Worm (Caenorhabditis elegans) whole organism, early embryonic: ENCODE measurements around the gene nep-1.

ENCODE experiments used
- B0310.2 ChIP-seq: sonication (generic microtip); optimal IDR thresholded peaks from 2 replicates; lab custom pipeline; 2016; ENCODE audit warnings: mild to moderate bottlenecking, missing genetic modification characterization, missing compliant biosample characterization
- F13C5.2 ChIP-seq: sonication (generic microtip); optimal IDR thresholded peaks from 2 replicates; lab custom pipeline; 2017; ENCODE audit warnings: mild to moderate bottlenecking, missing genetic modification characterization, inconsistent platforms, missing compliant biosample characterization
- aly-1 ChIP-seq: sonication (generic microtip); optimal IDR thresholded peaks from 2 replicates; lab custom pipeline; 2016; ENCODE audit warnings: missing genetic modification characterization, missing compliant biosample characterization
- ama-1 ChIP-seq: fragments of 150-350 bp; optimal IDR thresholded peaks from 2 replicates; lab custom pipeline; 2014
- ceh-13 ChIP-seq: fragments of 200-800 bp; sonication (Bioruptor generic); optimal IDR thresholded peaks from 2 replicates; lab custom pipeline; 2018; ENCODE audit warnings: mild to moderate bottlenecking, missing genetic modification characterization, missing compliant biosample characterization
- ceh-36 ChIP-seq: sonication (generic microtip); optimal IDR thresholded peaks from 2 replicates; lab custom pipeline; 2016; ENCODE audit warnings: missing genetic modification characterization, inconsistent platforms, missing compliant biosample characterization
- ets-7 ChIP-seq: sonication (generic microtip); optimal IDR thresholded peaks from 2 replicates; lab custom pipeline; 2016; ENCODE audit warnings: missing genotype, missing genetic modification characterization, missing compliant biosample characterization
- flt-1 ChIP-seq: fragments of 200-800 bp; sonication (Bioruptor generic); IDR thresholded peaks from 2 replicates; pipeline ENCODE4 v1.3.6; 2022; ENCODE audit warnings: missing genetic modification characterization, missing compliant biosample characterization
- hmbx-1 ChIP-seq: sonication (generic microtip); optimal IDR thresholded peaks from 2 replicates; lab custom pipeline; 2016; ENCODE audit warnings: mild to moderate bottlenecking, missing genetic modification characterization, missing compliant biosample characterization
- hmg-4 ChIP-seq: fragments of 200-800 bp; sonication (Bioruptor generic); optimal IDR thresholded peaks from 2 replicates; lab custom pipeline; 2018; ENCODE audit warnings: mild to moderate bottlenecking, missing genetic modification characterization, missing compliant biosample characterization
- hnd-1 ChIP-seq: sonication (generic microtip); optimal IDR thresholded peaks from 2 replicates; lab custom pipeline; 2016; ENCODE audit warnings: missing genetic modification characterization, missing compliant biosample characterization
- pes-1 ChIP-seq: fragments of 200-800 bp; sonication (Bioruptor generic); IDR thresholded peaks from 2 replicates; pipeline ENCODE4 v1.3.6; 2022; ENCODE audit warnings: missing genetic modification reagents, missing genetic modification characterization, missing compliant biosample characterization
- scrt-1 ChIP-seq: fragments of 200-800 bp; sonication (Bioruptor generic); IDR thresholded peaks from 2 replicates; pipeline ENCODE4 v1.3.6; 2022; ENCODE audit warnings: missing genetic modification characterization, missing compliant biosample characterization
- sea-1 ChIP-seq: fragments of 200-800 bp; sonication (Bioruptor generic); conservative IDR thresholded peaks from 2 replicates; pipeline ENCODE4 v1.3.6; 2022; ENCODE audit warnings: missing genetic modification characterization, missing compliant biosample characterization
- tbx-11 ChIP-seq: fragments of 200-800 bp; sonication (Bioruptor generic); IDR thresholded peaks from 2 replicates; pipeline ENCODE4 v1.3.6; 2022; ENCODE audit warnings: missing genetic modification characterization, missing compliant biosample characterization
- tbx-37 ChIP-seq: fragments of 200-800 bp; sonication (Bioruptor generic); conservative IDR thresholded peaks from 2 replicates; pipeline ENCODE4 v1.3.6; 2022; ENCODE audit warnings: missing genetic modification reagents, missing genetic modification characterization, missing compliant biosample characterization
- tra-4 ChIP-seq: sonication (generic microtip); optimal IDR thresholded peaks from 2 replicates; lab custom pipeline; 2017; ENCODE audit warnings: missing genetic modification characterization, missing compliant biosample characterization

nep-1 gene

ce11 chrII:11652125-11652524 lies 4.9 kb downstream of the nep-1 start:
- no peak for TF ChIP-seq sea-1 (GFP tag; lab: Robert Waterston, UW)
- TF ChIP-seq ets-7 (tag; lab: Kevin White, UChicago), result no peak
- no peak for TF ChIP-seq B0310.2 (tag; lab: Kevin White, UChicago)
- TF ChIP-seq flt-1 (GFP tag; lab: Robert Waterston, UW), result no peak
- TF ChIP-seq tbx-11 (GFP tag; lab: Robert Waterston, UW), result no peak
- no peak for TF ChIP-seq aly-1 (tag; lab: Kevin White, UChicago)
- TF ChIP-seq tbx-37 (GFP tag; lab: Robert Waterston, UW), result no peak
- TF ChIP-seq F13C5.2 (tag; lab: Kevin White, UChicago), result no peak
- TF ChIP-seq hmg-4 (GFP tag; lab: Kevin White, UChicago), result no peak
- TF ChIP-seq ama-1 (lab: Kevin White, UChicago), result no peak
- TF ChIP-seq hmbx-1, result no peak

ce11 chrII:11650975-11651588 lies 5.9 kb downstream of the nep-1 start, which contains the start of gene coa-7:
Gene coa-7, minus strand, starts transcription at chrII:11651148.
- no peak for TF ChIP-seq sea-1 (GFP tag; lab: Robert Waterston, UW)
- TF ChIP-seq B0310.2 (tag; lab: Kevin White, UChicago), result no peak
- no peak for TF ChIP-seq F13C5.2 (tag; lab: Kevin White, UChicago)
- TF ChIP-seq ceh-13 (GFP tag; lab: Kevin White, UChicago), result no peak
- TF ChIP-seq hmg-4 (GFP tag; lab: Kevin White, UChicago), result no peak
- no peak for TF ChIP-seq scrt-1 (GFP tag; lab: Robert Waterston, UW)
- TF ChIP-seq ets-7 (tag; lab: Kevin White, UChicago), result no peak
- TF ChIP-seq flt-1 (GFP tag; lab: Robert Waterston, UW), result no peak
- no peak for TF ChIP-seq ama-1 (lab: Kevin White, UChicago)
- no peak for TF ChIP-seq tra-4 (tag; lab: Kevin White, UChicago)
- no peak for TF ChIP-seq ceh-36 (tag; lab: Kevin White, UChicago)
- TF ChIP-seq aly-1 (tag; lab: Kevin White, UChicago), result no peak
- TF ChIP-seq pes-1 (GFP tag; lab: Robert Waterston, UW), result no peak
- TF ChIP-seq hmbx-1, result no peak
- TF ChIP-seq tbx-37 (GFP tag; lab: Robert Waterston, UW), result no peak
- no peak for TF ChIP-seq tbx-11 (GFP tag; lab: Robert Waterston, UW)
- no peak for TF ChIP-seq hnd-1 (tag; lab: Kevin White, UChicago)

ce11 chrII:11649239-11649638 lies 7.7 kb downstream of the nep-1 start:
- TF ChIP-seq scrt-1 (GFP tag; lab: Robert Waterston, UW) (no peak), pes-1 (GFP tag; lab: Robert Waterston, UW) (no peak), tbx-37 (GFP tag; lab: Robert Waterston, UW) (no peak), B0310.2 (tag; lab: Kevin White, UChicago) (no peak), ama-1 (lab: Kevin White, UChicago) (no peak), sea-1 (GFP tag; lab: Robert Waterston, UW) (no peak), ceh-36 (tag; lab: Kevin White, UChicago) (no peak), flt-1 (GFP tag; lab: Robert Waterston, UW) (no peak), aly-1 (tag; lab: Kevin White, UChicago) (no peak), tbx-11 (GFP tag; lab: Robert Waterston, UW) (no peak), tra-4 (tag; lab: Kevin White, UChicago) (no peak), hmg-4 (GFP tag; lab: Kevin White, UChicago) (no peak), F13C5.2 (tag; lab: Kevin White, UChicago) (no peak), ets-7 (tag; lab: Kevin White, UChicago) (no peak), hnd-1 (tag; lab: Kevin White, UChicago) (no peak)

ce11 chrII:11646874-11647273 lies 10.1 kb downstream of the nep-1 start:
- TF ChIP-seq hmg-4 (GFP tag; lab: Kevin White, UChicago), result no peak

- no peak for TF ChIP-seq ets-7 (tag; lab: Kevin White, UChicago)
- no peak for TF ChIP-seq tra-4 (tag; lab: Kevin White, UChicago)
- TF ChIP-seq ama-1 (lab: Kevin White, UChicago), result no peak
- no peak for TF ChIP-seq sea-1 (GFP tag; lab: Robert Waterston, UW)
- TF ChIP-seq tbx-37 (GFP tag; lab: Robert Waterston, UW), result no peak
- no peak for TF ChIP-seq hnd-1 (tag; lab: Kevin White, UChicago)
- no peak for TF ChIP-seq F13C5.2 (tag; lab: Kevin White, UChicago)
- TF ChIP-seq aly-1 (tag; lab: Kevin White, UChicago), result no peak
- no peak for TF ChIP-seq hmbx-1
- TF ChIP-seq pes-1 (GFP tag; lab: Robert Waterston, UW), result no peak
- TF ChIP-seq ceh-36 (tag; lab: Kevin White, UChicago), result no peak
- TF ChIP-seq scrt-1 (GFP tag; lab: Robert Waterston, UW), result no peak
- TF ChIP-seq flt-1 (GFP tag; lab: Robert Waterston, UW), result no peak
- TF ChIP-seq hmg-4 (GFP tag; lab: Kevin White, UChicago), result no peak
- TF ChIP-seq tbx-11 (GFP tag; lab: Robert Waterston, UW), result no peak
- no peak for TF ChIP-seq B0310.2 (tag; lab: Kevin White, UChicago)
- no peak for TF ChIP-seq ceh-13 (GFP tag; lab: Kevin White, UChicago)
Observed at ce11 chrII:11646276-11646797, 10.6 kb downstream of the nep-1 start, which contains the start of gene ghi-1. Gene ghi-1, plus strand, starts transcription at chrII:11646747.

- TF ChIP-seq ama-1 (lab: Kevin White, UChicago) (no peak), ceh-36 (tag; lab: Kevin White, UChicago) (no peak), scrt-1 (GFP tag; lab: Robert Waterston, UW) (no peak), hmg-4 (GFP tag; lab: Kevin White, UChicago) (no peak), hnd-1 (tag; lab: Kevin White, UChicago) (no peak), flt-1 (GFP tag; lab: Robert Waterston, UW) (no peak), F13C5.2 (tag; lab: Kevin White, UChicago) (no peak), aly-1 (tag; lab: Kevin White, UChicago) (no peak), tbx-11 (GFP tag; lab: Robert Waterston, UW) (no peak), ceh-13 (GFP tag; lab: Kevin White, UChicago) (no peak), hmbx-1 (no peak), B0310.2 (tag; lab: Kevin White, UChicago) (no peak), tbx-37 (GFP tag; lab: Robert Waterston, UW) (no peak), sea-1 (GFP tag; lab: Robert Waterston, UW) (no peak), tra-4 (tag; lab: Kevin White, UChicago) (no peak), pes-1 (GFP tag; lab: Robert Waterston, UW) (no peak), ets-7 (tag; lab: Kevin White, UChicago) (no peak)
Observed at ce11 chrII:11645383-11645782, 11.6 kb downstream of the nep-1 start.
